Fruit fly (Drosophila melanogaster) Kc167 (cell line): ENCODE results near the gene slif.

Experiments used
- Myc ChIP-seq: fragments of >200 bp; optimal IDR thresholded peaks from 2 replicates; lab custom pipeline; 2017; ENCODE audit warnings: missing external identifiers
- h ChIP-seq: fragments of >200 bp; optimal IDR thresholded peaks from 3 replicates; lab custom pipeline; 2018; ENCODE audit warnings: missing external identifiers
- insv ChIP-seq: fragments of >200 bp; optimal IDR thresholded peaks from 3 replicates; lab custom pipeline; 2018; ENCODE audit warnings: missing external identifiers
- ttk ChIP-seq: sonication (Bioruptor generic); optimal IDR thresholded peaks from 2 replicates; lab custom pipeline; 2017; ENCODE audit warnings: missing external identifiers

- TF ChIP-seq insv (no peak), h (lab: Kevin White, UChicago) (no peak), Myc (lab: Kevin White, UChicago) (no peak), ttk (no peak)
Measured at dm6 chr3L:22871030-22871844, 9.6 kb upstream of the slif start.
